Worm (Caenorhabditis elegans) whole organism, late embryonic: Measurements from ENCODE around the gene Y9C2UA.1.

Experiments
- C08G9.2 ChIP-seq: sonication (generic microtip); optimal IDR thresholded peaks from 2 replicates; lab custom pipeline; 2016; ENCODE audit warnings: mild to moderate bottlenecking, missing genetic modification characterization, moderate library complexity, missing compliant biosample characterization
- F13H6.1 ChIP-seq: sonication (generic microtip); optimal IDR thresholded peaks from 2 replicates; lab custom pipeline; 2016; ENCODE audit warnings: missing genetic modification characterization, missing compliant biosample characterization
- T23F11.4 ChIP-seq: fragments of 200-800 bp; sonication (Bioruptor generic); optimal IDR thresholded peaks from 2 replicates; lab custom pipeline; 2018; ENCODE audit warnings: mild to moderate bottlenecking, missing genetic modification characterization, missing compliant biosample characterization
- ceh-18 ChIP-seq: sonication (generic microtip); optimal IDR thresholded peaks from 2 replicates; lab custom pipeline; 2016; ENCODE audit warnings: missing genetic modification characterization, missing compliant biosample characterization
- ceh-22 ChIP-seq: sonication (generic microtip); optimal IDR thresholded peaks from 2 replicates; lab custom pipeline; 2017; ENCODE audit warnings: missing biosample characterization, missing genetic modification characterization
- ceh-30 ChIP-seq: fragments of 150-350 bp; optimal IDR thresholded peaks from 2 replicates; lab custom pipeline; 2014; ENCODE audit warnings: missing biosample characterization, missing genetic modification characterization
- ceh-34 ChIP-seq: sonication (generic microtip); optimal IDR thresholded peaks from 2 replicates; lab custom pipeline; 2016; ENCODE audit warnings: mild to moderate bottlenecking, missing genetic modification characterization, missing compliant biosample characterization
- ceh-45 ChIP-seq: fragments of 200-800 bp; sonication (Bioruptor generic); IDR thresholded peaks from 2 replicates; pipeline ENCODE4 v1.3.6; 2022; ENCODE audit warnings: missing genetic modification reagents, missing genetic modification characterization, missing compliant biosample characterization
- ceh-6 ChIP-seq: fragments of 200-800 bp; sonication (Bioruptor generic); optimal IDR thresholded peaks from 2 replicates; lab custom pipeline; 2018; ENCODE audit warnings: mild to moderate bottlenecking, missing genetic modification characterization, missing compliant biosample characterization
- che-1 ChIP-seq: sonication (generic microtip); optimal IDR thresholded peaks from 2 replicates; lab custom pipeline; 2016; ENCODE audit warnings: mild to moderate bottlenecking, missing genetic modification characterization, missing compliant biosample characterization
- dmd-4 ChIP-seq: sonication (generic microtip); optimal IDR thresholded peaks from 2 replicates; lab custom pipeline; 2016; ENCODE audit warnings: borderline replicate concordance, missing genetic modification characterization, missing compliant biosample characterization
- elt-2 ChIP-seq: sonication (generic microtip); optimal IDR thresholded peaks from 2 replicates; lab custom pipeline; 2016; ENCODE audit warnings: missing genetic modification reagents, missing genetic modification characterization, missing compliant biosample characterization
- ets-4 ChIP-seq: sonication (generic microtip); optimal IDR thresholded peaks from 2 replicates; lab custom pipeline; 2016; ENCODE audit warnings: missing genetic modification characterization, missing compliant biosample characterization
- eyg-1 ChIP-seq: sonication (generic microtip); optimal IDR thresholded peaks from 2 replicates; lab custom pipeline; 2016; ENCODE audit warnings: missing genotype, missing genetic modification characterization, missing compliant biosample characterization
- fax-1 ChIP-seq: sonication (generic microtip); optimal IDR thresholded peaks from 2 replicates; lab custom pipeline; 2016; ENCODE audit warnings: missing genotype, missing genetic modification characterization, missing compliant biosample characterization
- fkh-6 ChIP-seq: sonication (generic microtip); optimal IDR thresholded peaks from 2 replicates; lab custom pipeline; 2016; ENCODE audit warnings: missing genetic modification characterization, missing compliant biosample characterization
- gmeb-2 ChIP-seq: sonication (generic microtip); optimal IDR thresholded peaks from 2 replicates; lab custom pipeline; 2016; ENCODE audit warnings: missing genetic modification characterization, inconsistent platforms, missing compliant biosample characterization
- hlh-13 ChIP-seq: fragments of 200-800 bp; sonication (Bioruptor generic); optimal IDR thresholded peaks from 2 replicates; lab custom pipeline; 2018; ENCODE audit warnings: mild to moderate bottlenecking, missing genetic modification characterization, missing compliant biosample characterization
- hlh-15 ChIP-seq: sonication (generic microtip); optimal IDR thresholded peaks from 2 replicates; lab custom pipeline; 2016; ENCODE audit warnings: missing genetic modification characterization, missing compliant biosample characterization
- hlh-30 ChIP-seq: sonication (generic microtip); optimal IDR thresholded peaks from 2 replicates; lab custom pipeline; 2017; ENCODE audit warnings: antibody characterized with exemption, missing genetic modification characterization, missing compliant biosample characterization; ENCODE audit not compliant: insufficient read depth
- hlh-6 ChIP-seq: sonication (generic microtip); optimal IDR thresholded peaks from 2 replicates; lab custom pipeline; 2016; ENCODE audit warnings: missing genotype, missing genetic modification characterization, missing compliant biosample characterization
- lim-6 ChIP-seq: sonication (generic microtip); optimal IDR thresholded peaks from 2 replicates; lab custom pipeline; 2016; ENCODE audit warnings: missing genetic modification characterization, missing compliant biosample characterization
- madf-2 ChIP-seq: sonication (generic microtip); optimal IDR thresholded peaks from 2 replicates; lab custom pipeline; 2017; ENCODE audit warnings: missing genetic modification characterization, missing compliant biosample characterization
- mec-3 ChIP-seq: sonication (generic microtip); optimal IDR thresholded peaks from 2 replicates; lab custom pipeline; 2016; ENCODE audit warnings: borderline replicate concordance, missing genetic modification characterization, missing compliant biosample characterization
- nfya-1 ChIP-seq: sonication (generic microtip); optimal IDR thresholded peaks from 2 replicates; lab custom pipeline; 2017; ENCODE audit warnings: missing genetic modification characterization, mild to moderate bottlenecking, missing compliant biosample characterization, antibody characterized with exemption, moderate library complexity
- nhr-232 ChIP-seq: sonication (generic microtip); optimal IDR thresholded peaks from 2 replicates; lab custom pipeline; 2016; ENCODE audit warnings: missing genetic modification characterization, missing compliant biosample characterization
- pag-3 ChIP-seq: sonication (generic microtip); optimal IDR thresholded peaks from 2 replicates; lab custom pipeline; 2016; ENCODE audit warnings: missing compliant biosample characterization, missing genetic modification characterization, borderline replicate concordance
- rnt-1 ChIP-seq: sonication (generic microtip); optimal IDR thresholded peaks from 2 replicates; lab custom pipeline; 2016; ENCODE audit warnings: missing genetic modification characterization, missing compliant biosample characterization
- sox-2 ChIP-seq: fragments of 200-800 bp; sonication (Bioruptor generic); IDR thresholded peaks from 2 replicates; pipeline ENCODE4 v1.3.6; 2022; ENCODE audit warnings: missing genetic modification reagents, missing genetic modification characterization, missing compliant biosample characterization
- syd-9 ChIP-seq: sonication (generic microtip); optimal IDR thresholded peaks from 2 replicates; lab custom pipeline; 2016; ENCODE audit warnings: mild to moderate bottlenecking, missing genetic modification characterization, moderate library complexity, missing compliant biosample characterization
- tbx-2 ChIP-seq: sonication (generic microtip); optimal IDR thresholded peaks from 2 replicates; lab custom pipeline; 2016; ENCODE audit warnings: missing genetic modification characterization, missing compliant biosample characterization
- unc-42 ChIP-seq: sonication (generic microtip); optimal IDR thresholded peaks from 2 replicates; lab custom pipeline; 2016; ENCODE audit warnings: missing genotype, missing genetic modification characterization, missing compliant biosample characterization
- unc-55 ChIP-seq: sonication (generic microtip); optimal IDR thresholded peaks from 2 replicates; lab custom pipeline; 2017; ENCODE audit warnings: missing biosample characterization, missing genetic modification reagents, missing genetic modification characterization
- unc-86 ChIP-seq: sonication (generic microtip); optimal IDR thresholded peaks from 2 replicates; lab custom pipeline; 2016; ENCODE audit warnings: missing genetic modification characterization, missing compliant biosample characterization

Y9C2UA.1 gene

ce11 chrII:9188380-9188779 lies 48.9 kb downstream of the Y9C2UA.1 start, which contains the start of gene sym-2:
Gene sym-2 (minus strand): TSS chrII:9188480.
- no peak for TF ChIP-seq unc-55 (GFP tag; lab: Kevin White, UChicago)
- no peak for TF ChIP-seq ceh-30
- no peak for TF ChIP-seq syd-9 (tag; lab: Kevin White, UChicago)
- TF ChIP-seq rnt-1 (tag; lab: Kevin White, UChicago), result no peak
- TF ChIP-seq unc-86 (tag; lab: Kevin White, UChicago), result no peak
- no peak for TF ChIP-seq unc-42
- no peak for TF ChIP-seq pag-3 (tag; lab: Kevin White, UChicago)
- TF ChIP-seq hlh-13 (GFP tag; lab: Kevin White, UChicago), result no peak
- TF ChIP-seq ceh-45 (GFP tag; lab: Robert Waterston, UW), result no peak
- TF ChIP-seq lim-6 (tag; lab: Kevin White, UChicago), result no peak
- no peak for TF ChIP-seq nhr-232 (tag; lab: Kevin White, UChicago)
- TF ChIP-seq fkh-6 (tag; lab: Kevin White, UChicago), result no peak
- TF ChIP-seq ets-4 (tag; lab: Kevin White, UChicago), result no peak
- TF ChIP-seq sox-2 (GFP tag; lab: Robert Waterston, UW), result no peak

ce11 chrII:9189648-9190047 lies 50.2 kb downstream of the Y9C2UA.1 start:
- TF ChIP-seq fax-1 (tag; lab: Kevin White, UChicago) (no peak), dmd-4 (tag; lab: Kevin White, UChicago) (no peak), gmeb-2 (no peak), ceh-22 (tag; lab: Kevin White, UChicago) (no peak)

- TF ChIP-seq dmd-4 (tag; lab: Kevin White, UChicago), result no peak
- no peak for TF ChIP-seq unc-86 (tag; lab: Kevin White, UChicago)
- no peak for TF ChIP-seq hlh-6 (tag; lab: Kevin White, UChicago)
- no peak for TF ChIP-seq rnt-1 (tag; lab: Kevin White, UChicago)
- TF ChIP-seq unc-42, result no peak
- no peak for TF ChIP-seq hlh-15
- TF ChIP-seq fkh-6 (tag; lab: Kevin White, UChicago), result no peak
- TF ChIP-seq ceh-45 (GFP tag; lab: Robert Waterston, UW), result no peak
- no peak for TF ChIP-seq madf-2 (tag; lab: Kevin White, UChicago)
- no peak for TF ChIP-seq ceh-18 (tag; lab: Kevin White, UChicago)
- TF ChIP-seq T23F11.4, result no peak
- no peak for TF ChIP-seq eyg-1 (tag; lab: Kevin White, UChicago)
- TF ChIP-seq F13H6.1 (tag; lab: Kevin White, UChicago), result no peak
- no peak for TF ChIP-seq nfya-1 (tag; lab: Kevin White, UChicago)
- TF ChIP-seq tbx-2 (tag; lab: Kevin White, UChicago), result no peak
- TF ChIP-seq che-1, result no peak
- no peak for TF ChIP-seq C08G9.2 (tag; lab: Kevin White, UChicago)
- TF ChIP-seq ceh-6 (GFP tag; lab: Kevin White, UChicago), result no peak
These were observed 51.2 kb downstream of the Y9C2UA.1 start for ce11 chrII:9190513-9191099.

ce11 chrII:9194195-9194594 lies 54.7 kb downstream of the Y9C2UA.1 start, which contains the start of gene twk-4:
Gene twk-4 (minus strand): TSS chrII:9194295.
- TF ChIP-seq che-1 (no peak), ceh-34 (tag; lab: Kevin White, UChicago) (no peak), hlh-30 (tag; lab: Kevin White, UChicago) (no peak), mec-3 (tag; lab: Kevin White, UChicago) (no peak), pag-3 (tag; lab: Kevin White, UChicago) (no peak), nhr-232 (tag; lab: Kevin White, UChicago) (no peak), F13H6.1 (tag; lab: Kevin White, UChicago) (no peak), elt-2 (tag; lab: Kevin White, UChicago) (no peak)
